Worm (Caenorhabditis elegans) whole organism, late embryonic: ENCODE data around the gene Y46G5A.14.

Experiments used
- K02D7.2 ChIP-seq: sonication (generic microtip); optimal IDR thresholded peaks from 2 replicates; lab custom pipeline; 2017; ENCODE audit warnings: mild to moderate bottlenecking, missing genetic modification characterization, missing compliant biosample characterization
- T23F11.4 ChIP-seq: fragments of 200-800 bp; sonication (Bioruptor generic); optimal IDR thresholded peaks from 2 replicates; lab custom pipeline; 2018; ENCODE audit warnings: mild to moderate bottlenecking, missing genetic modification characterization, missing compliant biosample characterization
- ama-1 ChIP-seq: fragments of 150-350 bp; optimal IDR thresholded peaks from 2 replicates; lab custom pipeline; 2014
- ceh-14 ChIP-seq: sonication (generic microtip); optimal IDR thresholded peaks from 2 replicates; lab custom pipeline; 2016; ENCODE audit warnings: missing genotype, missing genetic modification characterization, missing compliant biosample characterization
- ceh-18 ChIP-seq: sonication (generic microtip); optimal IDR thresholded peaks from 2 replicates; lab custom pipeline; 2016; ENCODE audit warnings: missing genetic modification characterization, missing compliant biosample characterization
- ceh-19 ChIP-seq: fragments of 200-800 bp; sonication (Bioruptor generic); optimal IDR thresholded peaks from 2 replicates; lab custom pipeline; 2018; ENCODE audit warnings: mild to moderate bottlenecking, missing genetic modification characterization, missing compliant biosample characterization
- ceh-48 ChIP-seq: sonication (generic microtip); optimal IDR thresholded peaks from 2 replicates; lab custom pipeline; 2016; ENCODE audit warnings: missing genetic modification characterization, inconsistent platforms, missing compliant biosample characterization
- ceh-9 ChIP-seq: sonication (generic microtip); optimal IDR thresholded peaks from 2 replicates; lab custom pipeline; 2016; ENCODE audit warnings: mild to moderate bottlenecking, missing genetic modification characterization, inconsistent platforms, missing compliant biosample characterization
- elt-2 ChIP-seq: sonication (generic microtip); optimal IDR thresholded peaks from 2 replicates; lab custom pipeline; 2016; ENCODE audit warnings: missing genetic modification reagents, missing genetic modification characterization, missing compliant biosample characterization
- elt-4 ChIP-seq: sonication (generic microtip); optimal IDR thresholded peaks from 2 replicates; lab custom pipeline; 2016; ENCODE audit warnings: missing genetic modification characterization, missing compliant biosample characterization
- fax-1 ChIP-seq: sonication (generic microtip); optimal IDR thresholded peaks from 2 replicates; lab custom pipeline; 2016; ENCODE audit warnings: missing genotype, missing genetic modification characterization, missing compliant biosample characterization
- fkh-10 ChIP-seq: fragments of 150-350 bp; optimal IDR thresholded peaks from 2 replicates; lab custom pipeline; 2014; ENCODE audit warnings: missing biosample characterization, missing genetic modification reagents, missing genetic modification characterization
- fkh-6 ChIP-seq: sonication (generic microtip); optimal IDR thresholded peaks from 2 replicates; lab custom pipeline; 2016; ENCODE audit warnings: missing genetic modification characterization, missing compliant biosample characterization
- gmeb-2 ChIP-seq: sonication (generic microtip); optimal IDR thresholded peaks from 2 replicates; lab custom pipeline; 2016; ENCODE audit warnings: missing genetic modification characterization, inconsistent platforms, missing compliant biosample characterization
- hlh-13 ChIP-seq: fragments of 200-800 bp; sonication (Bioruptor generic); optimal IDR thresholded peaks from 2 replicates; lab custom pipeline; 2018; ENCODE audit warnings: mild to moderate bottlenecking, missing genetic modification characterization, missing compliant biosample characterization
- hlh-15 ChIP-seq: sonication (generic microtip); optimal IDR thresholded peaks from 2 replicates; lab custom pipeline; 2016; ENCODE audit warnings: missing genetic modification characterization, missing compliant biosample characterization
- hlh-6 ChIP-seq: sonication (generic microtip); optimal IDR thresholded peaks from 2 replicates; lab custom pipeline; 2016; ENCODE audit warnings: missing genotype, missing genetic modification characterization, missing compliant biosample characterization
- lin-11 ChIP-seq: fragments of 200-800 bp; sonication (Bioruptor generic); optimal IDR thresholded peaks from 2 replicates; lab custom pipeline; 2018; ENCODE audit warnings: mild to moderate bottlenecking, missing genetic modification characterization, missing compliant biosample characterization
- madf-2 ChIP-seq: sonication (generic microtip); optimal IDR thresholded peaks from 2 replicates; lab custom pipeline; 2017; ENCODE audit warnings: missing genetic modification characterization, missing compliant biosample characterization
- nfya-1 ChIP-seq: sonication (generic microtip); optimal IDR thresholded peaks from 2 replicates; lab custom pipeline; 2017; ENCODE audit warnings: missing genetic modification characterization, mild to moderate bottlenecking, missing compliant biosample characterization, antibody characterized with exemption, moderate library complexity
- npax-4 ChIP-seq: sonication (generic microtip); optimal IDR thresholded peaks from 2 replicates; lab custom pipeline; 2016; ENCODE audit warnings: missing genetic modification characterization, missing compliant biosample characterization
- pha-2 ChIP-seq: sonication (generic microtip); optimal IDR thresholded peaks from 2 replicates; lab custom pipeline; 2017; ENCODE audit warnings: mild to moderate bottlenecking, missing genetic modification characterization, missing compliant biosample characterization
- pha-4 ChIP-seq: fragments of 150-350 bp; optimal IDR thresholded peaks from 2 replicates; lab custom pipeline; 2018; ENCODE audit warnings: missing biosample characterization, missing genetic modification reagents, missing genetic modification characterization
- ref-2 ChIP-seq: sonication (generic microtip); optimal IDR thresholded peaks from 2 replicates; lab custom pipeline; 2016; ENCODE audit warnings: missing genetic modification characterization, missing compliant biosample characterization
- rnt-1 ChIP-seq: sonication (generic microtip); optimal IDR thresholded peaks from 2 replicates; lab custom pipeline; 2016; ENCODE audit warnings: missing genetic modification characterization, missing compliant biosample characterization
- sox-4 ChIP-seq: sonication (generic microtip); optimal IDR thresholded peaks from 2 replicates; lab custom pipeline; 2017; ENCODE audit warnings: mild to moderate bottlenecking, missing genetic modification characterization, inconsistent platforms, missing compliant biosample characterization
- syd-9 ChIP-seq: sonication (generic microtip); optimal IDR thresholded peaks from 2 replicates; lab custom pipeline; 2016; ENCODE audit warnings: mild to moderate bottlenecking, missing genetic modification characterization, moderate library complexity, missing compliant biosample characterization
- ttx-3 ChIP-seq: sonication (generic microtip); optimal IDR thresholded peaks from 2 replicates; lab custom pipeline; 2016; ENCODE audit warnings: missing genetic modification reagents, missing genetic modification characterization, missing compliant biosample characterization
- unc-42 ChIP-seq: sonication (generic microtip); optimal IDR thresholded peaks from 2 replicates; lab custom pipeline; 2016; ENCODE audit warnings: missing genotype, missing genetic modification characterization, missing compliant biosample characterization
- unc-86 ChIP-seq: sonication (generic microtip); optimal IDR thresholded peaks from 2 replicates; lab custom pipeline; 2016; ENCODE audit warnings: missing genetic modification characterization, missing compliant biosample characterization
- zip-5 ChIP-seq: sonication (generic microtip); optimal IDR thresholded peaks from 2 replicates; lab custom pipeline; 2016; ENCODE audit warnings: missing genetic modification characterization, missing compliant biosample characterization
- ztf-16 ChIP-seq: sonication (generic microtip); optimal IDR thresholded peaks from 2 replicates; lab custom pipeline; 2017; ENCODE audit warnings: missing genetic modification characterization, missing compliant biosample characterization

Y46G5A.14 gene

ce11 chrII:12809725-12810124, 35.2 kb downstream of the Y46G5A.14 start:
- TF ChIP-seq pha-4 (tag; lab: Kevin White, UChicago) (no peak), ref-2 (no peak), nfya-1 (tag; lab: Kevin White, UChicago) (no peak), unc-42 (no peak), syd-9 (tag; lab: Kevin White, UChicago) (no peak)

ce11 chrII:12810709-12811108, 36.2 kb downstream of the Y46G5A.14 start, which contains the start of gene Y46G5A.20:
TSS of gene Y46G5A.20 (plus strand) at chrII:12811009.
- no peak for TF ChIP-seq zip-5 (tag; lab: Kevin White, UChicago)
- TF ChIP-seq npax-4 (tag; lab: Kevin White, UChicago), result no peak
- no peak for TF ChIP-seq madf-2 (tag; lab: Kevin White, UChicago)
- no peak for TF ChIP-seq fkh-10 (GFP tag; lab: Kevin White, UChicago)
- no peak for TF ChIP-seq ama-1 (lab: Kevin White, UChicago)
- TF ChIP-seq ceh-19 (GFP tag; lab: Kevin White, UChicago), result no peak
- TF ChIP-seq hlh-13 (GFP tag; lab: Kevin White, UChicago), result no peak
- no peak for TF ChIP-seq fkh-6 (tag; lab: Kevin White, UChicago)
- no peak for TF ChIP-seq ceh-14 (tag; lab: Kevin White, UChicago)
- no peak for TF ChIP-seq hlh-15
- no peak for TF ChIP-seq elt-2
- no peak for TF ChIP-seq fax-1
- TF ChIP-seq rnt-1 (tag; lab: Kevin White, UChicago), result no peak
- TF ChIP-seq T23F11.4 (GFP tag; lab: Kevin White, UChicago), result no peak
- no peak for TF ChIP-seq pha-2 (tag; lab: Kevin White, UChicago)
- TF ChIP-seq, all 69 proteins: peak for 0

- TF ChIP-seq ztf-16 (tag; lab: Kevin White, UChicago), result no peak
- TF ChIP-seq elt-4, result no peak
These were observed 38.8 kb downstream of the Y46G5A.14 start for ce11 chrII:12813253-12813652.

ce11 chrII:12816412-12817146, 42.1 kb downstream of the Y46G5A.14 start, which contains the start of gene acl-7:
TSS of gene acl-7 (minus strand) at chrII:12816462.
- no peak for TF ChIP-seq rnt-1 (tag; lab: Kevin White, UChicago)
- TF ChIP-seq fax-1, result no peak
- TF ChIP-seq ceh-18 (tag; lab: Kevin White, UChicago), result no peak
- no peak for TF ChIP-seq gmeb-2 (tag; lab: Kevin White, UChicago)
- TF ChIP-seq elt-2, result peak; percentile 44
- TF ChIP-seq K02D7.2, result no peak
- no peak for TF ChIP-seq hlh-6 (tag; lab: Kevin White, UChicago)
- TF ChIP-seq unc-42, result no peak
- TF ChIP-seq, all 69 proteins: peak for 1

- TF ChIP-seq ttx-3 (tag; lab: Kevin White, UChicago) (no peak), lin-11 (no peak), ceh-9 (tag; lab: Kevin White, UChicago) (no peak), elt-4 (no peak)
- TF ChIP-seq, all 69 proteins: peak for 0
These were observed 44.0 kb downstream of the Y46G5A.14 start, which contains the start of gene Y46G5A.22 for ce11 chrII:12818488-12818887. TSS of gene Y46G5A.22 (minus strand) at chrII:12818588.

ce11 chrII:12819979-12820378, 45.5 kb downstream of the Y46G5A.14 start:
- TF ChIP-seq pha-4 (tag; lab: Kevin White, UChicago) (no peak), sox-4 (no peak), ama-1 (lab: Kevin White, UChicago) (no peak), K02D7.2 (no peak), nfya-1 (tag; lab: Kevin White, UChicago) (no peak), unc-86 (tag; lab: Kevin White, UChicago) (no peak), ceh-48 (tag; lab: Kevin White, UChicago) (no peak)
